Worm (Caenorhabditis elegans) whole organism, young adult: Measurements from ENCODE around the gene cyp-25A4.

Experiments
- B0019.2 ChIP-seq: fragments of 200-800 bp; sonication (Bioruptor generic); conservative IDR thresholded peaks from 2 replicates; pipeline ENCODE4 v1.3.6; 2022; ENCODE audit warnings: missing genetic modification reagents, missing genetic modification characterization, missing compliant biosample characterization
- B0336.3 ChIP-seq: fragments of 200-800 bp; sonication (Bioruptor generic); IDR thresholded peaks from 2 replicates; pipeline ENCODE4 v1.3.6; 2022; ENCODE audit warnings: missing genetic modification characterization, missing compliant biosample characterization
- D2030.7 ChIP-seq: fragments of 200-800 bp; sonication (Bioruptor generic); IDR thresholded peaks from 2 replicates; pipeline ENCODE4 v1.3.6; 2022; ENCODE audit warnings: missing genetic modification reagents, missing genetic modification characterization, missing compliant biosample characterization
- F22D6.2 ChIP-seq: sonication (generic microtip); optimal IDR thresholded peaks from 2 replicates; lab custom pipeline; 2016; ENCODE audit warnings: mild to moderate bottlenecking, missing genetic modification characterization, missing compliant biosample characterization
- F23B12.7 ChIP-seq: sonication (generic microtip); optimal IDR thresholded peaks from 2 replicates; lab custom pipeline; 2017; ENCODE audit warnings: missing genetic modification characterization, mild to moderate bottlenecking, missing compliant biosample characterization, antibody characterized with exemption, moderate library complexity; ENCODE audit not compliant: insufficient read depth
- F39B2.1 ChIP-seq: fragments of 200-800 bp; sonication (Bioruptor generic); IDR thresholded peaks from 2 replicates; pipeline ENCODE4 v1.3.6; 2022; ENCODE audit warnings: missing genetic modification reagents, missing genetic modification characterization, missing compliant biosample characterization
- F52B5.7 ChIP-seq: sonication (generic microtip); optimal IDR thresholded peaks from 2 replicates; lab custom pipeline; 2016; ENCODE audit warnings: mild to moderate bottlenecking, missing genetic modification characterization, missing compliant biosample characterization
- F57A8.1 ChIP-seq: fragments of 200-800 bp; sonication (Bioruptor generic); optimal IDR thresholded peaks from 2 replicates; lab custom pipeline; 2018; ENCODE audit warnings: mild to moderate bottlenecking, missing genetic modification characterization, moderate library complexity, missing compliant biosample characterization
- K12H6.12 ChIP-seq: fragments of 200-800 bp; sonication (Bioruptor generic); optimal IDR thresholded peaks from 2 replicates; lab custom pipeline; 2018; ENCODE audit warnings: mild to moderate bottlenecking, missing genetic modification characterization, missing compliant biosample characterization
- T07F8.4 ChIP-seq: sonication (generic microtip); optimal IDR thresholded peaks from 2 replicates; lab custom pipeline; 2016; ENCODE audit warnings: mild to moderate bottlenecking, missing genetic modification characterization, moderate library complexity, missing compliant biosample characterization
- T26A5.8 ChIP-seq: sonication (generic microtip); optimal IDR thresholded peaks from 2 replicates; lab custom pipeline; 2016; ENCODE audit warnings: missing genetic modification characterization, missing compliant biosample characterization
- Y53F4B.3 ChIP-seq: fragments of 200-800 bp; sonication (Bioruptor generic); IDR thresholded peaks from 2 replicates; pipeline ENCODE4 v1.3.6; 2022; ENCODE audit warnings: missing genetic modification reagents, missing genetic modification characterization, missing compliant biosample characterization
- Y53G8AR.9 ChIP-seq: fragments of 200-800 bp; sonication (Bioruptor generic); conservative IDR thresholded peaks from 2 replicates; pipeline ENCODE4 v1.3.6; 2022; ENCODE audit warnings: missing genetic modification reagents, missing genetic modification characterization, missing compliant biosample characterization
- Y67H2A.10 ChIP-seq: fragments of 200-800 bp; sonication (Bioruptor generic); conservative IDR thresholded peaks from 2 replicates; pipeline ENCODE4 v1.3.6; 2022; ENCODE audit warnings: missing genetic modification reagents, missing genetic modification characterization, missing compliant biosample characterization
- ZK185.1 ChIP-seq: sonication (generic microtip); optimal IDR thresholded peaks from 2 replicates; lab custom pipeline; 2016; ENCODE audit warnings: mild to moderate bottlenecking, missing genetic modification characterization, missing compliant biosample characterization; ENCODE audit not compliant: poor library complexity, severe bottlenecking
- ama-1 ChIP-seq, 3 experiments: fragments of 150-350 bp in 1 of 3; sonication (generic microtip) in 2 of 3; optimal IDR thresholded peaks; 2 replicates each; lab custom pipeline; 2014 to 2018; ENCODE audit warnings: missing biosample characterization in 2 of 3, missing genetic modification characterization in 2 of 3, missing genetic modification reagents in 2 of 3
- aptf-2 ChIP-seq: fragments of 200-800 bp; sonication (Bioruptor generic); conservative IDR thresholded peaks from 2 replicates; pipeline ENCODE4 v1.3.6; 2022; ENCODE audit warnings: missing genetic modification reagents, missing genetic modification characterization, missing compliant biosample characterization
- atf-7 ChIP-seq: sonication (generic microtip); optimal IDR thresholded peaks from 2 replicates; lab custom pipeline; 2017; ENCODE audit warnings: mild to moderate bottlenecking, missing genetic modification characterization, missing compliant biosample characterization
- attf-3 ChIP-seq: fragments of 200-800 bp; sonication (Bioruptor generic); conservative IDR thresholded peaks from 2 replicates; pipeline ENCODE4 v1.3.6; 2022; ENCODE audit warnings: missing genetic modification reagents, missing genetic modification characterization, missing compliant biosample characterization
- cebp-1 ChIP-seq, 2 experiments: fragments of 200-800 bp in 1 of 2; sonication (Bioruptor generic) in 1 of 2; sonication (generic microtip) in 1 of 2; IDR thresholded peaks in 1 of 2; optimal IDR thresholded peaks in 1 of 2; 2 replicates each; pipeline versions ENCODE4 v1.3.6 to Lab custom; 2017 to 2022; ENCODE audit warnings: missing compliant biosample characterization in 2 of 2, missing genetic modification characterization in 2 of 2, mild to moderate bottlenecking in 1 of 2, missing genetic modification reagents in 1 of 2, moderate library complexity in 1 of 2
- ceh-100 ChIP-seq: fragments of 200-800 bp; sonication (Bioruptor generic); IDR thresholded peaks from 2 replicates; pipeline ENCODE4 v1.3.6; 2022; ENCODE audit warnings: missing genetic modification reagents, missing genetic modification characterization, missing compliant biosample characterization
- ceh-27 ChIP-seq: fragments of 200-800 bp; sonication (Bioruptor generic); optimal IDR thresholded peaks from 2 replicates; lab custom pipeline; 2018; ENCODE audit warnings: mild to moderate bottlenecking, missing genetic modification characterization, moderate library complexity, missing compliant biosample characterization
- ceh-91 ChIP-seq: fragments of 200-800 bp; sonication (Bioruptor generic); IDR thresholded peaks from 2 replicates; pipeline ENCODE4 v1.3.6; 2022; ENCODE audit warnings: missing genetic modification reagents, missing genetic modification characterization, missing compliant biosample characterization
- die-1 ChIP-seq: sonication (generic microtip); optimal IDR thresholded peaks from 2 replicates; lab custom pipeline; 2016; ENCODE audit warnings: missing genotype, mild to moderate bottlenecking, missing genetic modification characterization, missing compliant biosample characterization
- dpff-1 ChIP-seq: sonication (generic microtip); optimal IDR thresholded peaks from 2 replicates; lab custom pipeline; 2017; ENCODE audit warnings: mild to moderate bottlenecking, missing genetic modification characterization, missing compliant biosample characterization
- egl-18 ChIP-seq: fragments of 200-800 bp; sonication (Bioruptor generic); IDR thresholded peaks from 2 replicates; pipeline ENCODE4 v1.3.6; 2022; ENCODE audit warnings: missing genetic modification reagents, missing genetic modification characterization, missing compliant biosample characterization
- ets-4 ChIP-seq: fragments of 200-800 bp; sonication (Bioruptor generic); optimal IDR thresholded peaks from 2 replicates; lab custom pipeline; 2018; ENCODE audit warnings: mild to moderate bottlenecking, missing genetic modification characterization, missing compliant biosample characterization
- hlh-12 ChIP-seq: sonication (generic microtip); optimal IDR thresholded peaks from 2 replicates; lab custom pipeline; 2016; ENCODE audit warnings: missing genetic modification characterization, missing compliant biosample characterization
- hsf-1 ChIP-seq: fragments of 200-800 bp; sonication (Bioruptor generic); IDR thresholded peaks from 2 replicates; pipeline ENCODE4 v1.3.6; 2022; ENCODE audit warnings: missing genetic modification reagents, missing genetic modification characterization, missing compliant biosample characterization
- let-607 ChIP-seq, 2 experiments: fragments of 200-800 bp in 1 of 2; sonication (Bioruptor generic) in 1 of 2; sonication (generic microtip) in 1 of 2; optimal IDR thresholded peaks; 2 replicates each; lab custom pipeline; 2016 to 2018; ENCODE audit warnings: mild to moderate bottlenecking in 2 of 2, missing compliant biosample characterization in 2 of 2, missing genetic modification characterization in 2 of 2, moderate library complexity in 2 of 2, missing genotype in 1 of 2
- lin-35 ChIP-seq, 3 experiments: fragments of 150-350 bp in 2 of 3; sonication (generic microtip) in 1 of 3; optimal IDR thresholded peaks; 2 replicates each; lab custom pipeline; 2014 to 2018; ENCODE audit warnings: missing biosample characterization in 3 of 3, missing genetic modification characterization in 3 of 3, missing genetic modification reagents in 3 of 3
- lsl-1 ChIP-seq: fragments of 200-800 bp; sonication (Bioruptor generic); optimal IDR thresholded peaks from 2 replicates; lab custom pipeline; 2018; ENCODE audit warnings: mild to moderate bottlenecking, missing genetic modification characterization, moderate library complexity, missing compliant biosample characterization
- lsy-27 ChIP-seq: sonication (generic microtip); optimal IDR thresholded peaks from 2 replicates; lab custom pipeline; 2017; ENCODE audit warnings: missing genetic modification characterization, mild to moderate bottlenecking, missing compliant biosample characterization, antibody characterized with exemption, missing genotype, borderline replicate concordance; ENCODE audit not compliant: insufficient read depth
- madf-10 ChIP-seq: sonication (generic microtip); optimal IDR thresholded peaks from 2 replicates; lab custom pipeline; 2016; ENCODE audit warnings: mild to moderate bottlenecking, missing genetic modification characterization, missing compliant biosample characterization
- madf-6 ChIP-seq: fragments of 200-800 bp; sonication (Bioruptor generic); IDR thresholded peaks from 2 replicates; pipeline ENCODE4 v1.3.6; 2022; ENCODE audit warnings: missing genetic modification reagents, missing genetic modification characterization, missing compliant biosample characterization
- mel-28 ChIP-seq: sonication (generic microtip); optimal IDR thresholded peaks from 2 replicates; lab custom pipeline; 2016; ENCODE audit warnings: borderline replicate concordance, mild to moderate bottlenecking, missing genetic modification characterization, missing compliant biosample characterization
- nfya-1 ChIP-seq: sonication (generic microtip); optimal IDR thresholded peaks from 2 replicates; lab custom pipeline; 2017; ENCODE audit warnings: antibody characterized with exemption, missing compliant biosample characterization, missing genetic modification characterization, borderline replicate concordance; ENCODE audit not compliant: insufficient read depth
- nfyb-1 ChIP-seq: fragments of 200-800 bp; sonication (Bioruptor generic); IDR thresholded peaks from 2 replicates; pipeline ENCODE4 v1.3.6; 2022; ENCODE audit warnings: missing genetic modification reagents, missing genetic modification characterization, missing compliant biosample characterization
- snpc-3.4 ChIP-seq: sonication (generic microtip); optimal IDR thresholded peaks from 2 replicates; lab custom pipeline; 2017; ENCODE audit warnings: missing genetic modification characterization, mild to moderate bottlenecking, missing compliant biosample characterization, antibody characterized with exemption, moderate library complexity, missing genotype, missing genetic modification reagents
- somi-1 ChIP-seq: fragments of 200-800 bp; sonication (Bioruptor generic); optimal IDR thresholded peaks from 2 replicates; lab custom pipeline; 2018; ENCODE audit warnings: mild to moderate bottlenecking, missing genetic modification characterization, missing compliant biosample characterization
- sptf-2 ChIP-seq: fragments of 200-800 bp; sonication (Bioruptor generic); optimal IDR thresholded peaks from 2 replicates; lab custom pipeline; 2018; ENCODE audit warnings: mild to moderate bottlenecking, missing genetic modification characterization, missing compliant biosample characterization
- tbx-9 ChIP-seq: sonication (generic microtip); optimal IDR thresholded peaks from 2 replicates; lab custom pipeline; 2016; ENCODE audit warnings: borderline replicate concordance, missing genetic modification characterization, inconsistent platforms, missing compliant biosample characterization
- tlf-1 ChIP-seq: fragments of 200-800 bp; sonication (Bioruptor generic); optimal IDR thresholded peaks from 2 replicates; lab custom pipeline; 2018; ENCODE audit warnings: mild to moderate bottlenecking, missing genetic modification characterization, missing compliant biosample characterization
- unc-130 ChIP-seq: sonication (generic microtip); optimal IDR thresholded peaks from 2 replicates; lab custom pipeline; 2016; ENCODE audit warnings: missing genetic modification reagents, missing genetic modification characterization, missing compliant biosample characterization
- zfh-2 ChIP-seq: fragments of 200-800 bp; sonication (Bioruptor generic); conservative IDR thresholded peaks from 2 replicates; pipeline ENCODE4 v1.3.6; 2022; ENCODE audit warnings: missing genetic modification reagents, missing genetic modification characterization, missing compliant biosample characterization
- ztf-18 ChIP-seq: sonication (generic microtip); optimal IDR thresholded peaks from 2 replicates; lab custom pipeline; 2016; ENCODE audit warnings: missing genotype, mild to moderate bottlenecking, missing genetic modification characterization, missing compliant biosample characterization
- ztf-22 ChIP-seq: fragments of 200-800 bp; sonication (Bioruptor generic); optimal IDR thresholded peaks from 2 replicates; lab custom pipeline; 2018; ENCODE audit warnings: mild to moderate bottlenecking, missing genetic modification characterization, moderate library complexity, missing compliant biosample characterization

The cyp-25A4 gene

ce11 chrIII:3820134-3820533, 31.7 kb downstream of the cyp-25A4 start (continued):
- TF ChIP-seq F57A8.1 (GFP tag; lab: Kevin White, UChicago), result no peak
- no peak for TF ChIP-seq ZK185.1 (tag; lab: Kevin White, UChicago)
- no peak for TF ChIP-seq Y53G8AR.9 (GFP tag; lab: Robert Waterston, UW)
- no peak for TF ChIP-seq somi-1 (GFP tag; lab: Kevin White, UChicago)
- 0 out of 2 replicates have a peak, but pooled peaks have one; percentile 23 for TF ChIP-seq attf-3 (GFP tag; lab: Robert Waterston, UW)
- TF ChIP-seq sptf-2, result no peak
- TF ChIP-seq F22D6.2 (tag; lab: Kevin White, UChicago), result no peak
- no peak for TF ChIP-seq snpc-3.4 (tag; lab: Kevin White, UChicago)
- no peak for TF ChIP-seq ceh-91 (GFP tag; lab: Robert Waterston, UW)
- TF ChIP-seq ceh-100 (GFP tag; lab: Robert Waterston, UW), result no peak
- TF ChIP-seq atf-7 (tag; lab: Kevin White, UChicago), result no peak
- TF ChIP-seq ztf-22, result no peak
- TF ChIP-seq T26A5.8 (tag; lab: Kevin White, UChicago), result no peak
- no peak for TF ChIP-seq let-607 (tag; optimal IDR thresholded peaks at IDR 0.05; lab: Kevin White, UChicago)
- TF ChIP-seq B0336.3, result no peak
- peak; percentile 80 for TF ChIP-seq zfh-2 (GFP tag; lab: Robert Waterston, UW)
- TF ChIP-seq nfya-1, result no peak
- TF ChIP-seq madf-10 (tag; lab: Kevin White, UChicago), result no peak
- no peak for TF ChIP-seq die-1 (tag; lab: Kevin White, UChicago)
- TF ChIP-seq F23B12.7, result no peak
- peak; percentile 45 for TF ChIP-seq ceh-27 (GFP tag; lab: Kevin White, UChicago)
- TF ChIP-seq madf-6 (GFP tag; lab: Robert Waterston, UW), result 0 out of 2 replicates have a peak, but pooled peaks have one; percentile 16
- no peak for TF ChIP-seq B0019.2 (GFP tag; lab: Robert Waterston, UW)
- TF ChIP-seq T07F8.4 (tag; lab: Kevin White, UChicago), result no peak
- no peak for TF ChIP-seq Y53F4B.3 (GFP tag; lab: Robert Waterston, UW)
- peak; percentile 67; the same call in 1 of the 2 replicates for TF ChIP-seq nfyb-1
- TF ChIP-seq tlf-1, result no peak
- peak; percentile 40 for TF ChIP-seq ztf-18 (tag; lab: Kevin White, UChicago)
- no peak for TF ChIP-seq ama-1 (optimal IDR thresholded peaks at IDR 0.05; lab: Kevin White, UChicago)
- no peak for TF ChIP-seq ama-1 (GFP tag; optimal IDR thresholded peaks at IDR 0.05; lab: Kevin White, UChicago)
- TF ChIP-seq lin-35 (GFP tag; optimal IDR thresholded peaks at IDR 0.05; lab: Kevin White, UChicago), result peak in 1 of 3 experiments; percentile 55
- peak; percentile 1 for TF ChIP-seq ets-4 (GFP tag; lab: Kevin White, UChicago)
- TF ChIP-seq hsf-1 (GFP tag; lab: Robert Waterston, UW), result no peak
- TF ChIP-seq Y67H2A.10 (GFP tag; lab: Robert Waterston, UW), result no peak
- TF ChIP-seq cebp-1 (GFP tag; IDR thresholded peaks at IDR 0.05; lab: Robert Waterston, UW), result no peak
- no peak for TF ChIP-seq cebp-1 (tag; optimal IDR thresholded peaks at IDR 0.05; lab: Kevin White, UChicago)
- no peak for TF ChIP-seq mel-28 (tag; lab: Kevin White, UChicago)
- TF ChIP-seq D2030.7 (GFP tag; lab: Robert Waterston, UW), result no peak
- no peak for TF ChIP-seq dpff-1 (tag; lab: Kevin White, UChicago)
- no peak for TF ChIP-seq tbx-9 (tag; lab: Kevin White, UChicago)
- no peak for TF ChIP-seq lsy-27 (tag; lab: Kevin White, UChicago)
- TF ChIP-seq lsl-1 (GFP tag; lab: Kevin White, UChicago), result no peak
- no peak for TF ChIP-seq egl-18 (GFP tag; lab: Robert Waterston, UW)
- no peak for TF ChIP-seq unc-130 (GFP tag; lab: Kevin White, UChicago)
- TF ChIP-seq F52B5.7 (tag; lab: Kevin White, UChicago), result no peak
- TF ChIP-seq hlh-12 (tag; lab: Kevin White, UChicago), result no peak
- peak; percentile 24 for TF ChIP-seq K12H6.12 (tag; lab: Kevin White, UChicago)
- no peak for TF ChIP-seq F39B2.1 (GFP tag; lab: Robert Waterston, UW)
- no peak for TF ChIP-seq aptf-2 (GFP tag; lab: Robert Waterston, UW)
